Worm (Caenorhabditis elegans): ENCODE measurements around the gene mcat-1.
"Not testable (repeated sequence)": the region's sequence is repeated elsewhere in the genome, so short reads cannot be mapped to it uniquely, and the experiment has no call there.

The mcat-1 gene

DNA sequence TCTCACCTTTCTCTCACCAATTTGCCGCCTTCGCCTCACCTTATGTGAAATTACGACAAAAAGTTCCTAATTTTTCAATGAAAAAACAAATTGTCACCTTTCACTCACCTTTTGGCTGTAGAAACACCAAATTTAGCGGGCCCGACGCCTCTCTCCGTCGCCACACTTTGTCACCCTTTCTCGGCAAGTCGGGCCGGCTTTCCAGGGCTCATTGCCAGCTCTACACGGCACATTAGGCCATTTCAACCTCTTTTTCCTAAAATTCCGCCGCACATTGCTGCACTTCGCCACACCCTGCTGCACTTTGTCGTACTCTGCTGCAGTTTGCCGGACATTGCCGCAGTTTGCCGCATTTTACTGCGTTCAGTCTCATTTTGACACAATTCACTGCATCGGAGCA, 9.9 kb upstream of the mcat-1 start:
- TF ChIP-seq cnd-1 (tag; optimal IDR thresholded peaks at IDR 0.05): no peak
- TF ChIP-seq ceh-83 (GFP tag; optimal IDR thresholded peaks at IDR 0.05): peak; percentile 6

ce11 chrII:98894-99293, 7.6 kb upstream of the mcat-1 start, which contains the start of gene C50D2.10:
Gene C50D2.10 (plus strand): TSS chrII:99138.
- TF ChIP-seq bed-3 (GFP tag; optimal IDR thresholded peaks at IDR 0.05); nhr-12 (tag; optimal IDR thresholded peaks at IDR 0.05); M03D4.4 (tag; optimal IDR thresholded peaks at IDR 0.05): not testable (repeated sequence)

- TF ChIP-seq lsy-2 (tag; optimal IDR thresholded peaks at IDR 0.05): peak; percentile 48
- no peak for TF ChIP-seq unc-120 (tag; optimal IDR thresholded peaks at IDR 0.05; ENCODE audit: poor library complexity, severe bottlenecking)
- peak; percentile 16 for TF ChIP-seq mab-5 (tag; optimal IDR thresholded peaks at IDR 0.05)
- TF ChIP-seq ceh-83 (GFP tag; optimal IDR thresholded peaks at IDR 0.05): peak; percentile 3
- TF ChIP-seq elt-1 (tag; optimal IDR thresholded peaks at IDR 0.05; ENCODE audit: borderline replicate concordance, insufficient read depth): no peak
- no peak for TF ChIP-seq M03D4.4 (tag; optimal IDR thresholded peaks at IDR 0.05)
- peak; percentile 41 for TF ChIP-seq ceh-39 (tag; optimal IDR thresholded peaks at IDR 0.05)
- peak; percentile 74 for TF ChIP-seq ces-1 (GFP tag; optimal IDR thresholded peaks at IDR 0.05)
- no peak for TF ChIP-seq hlh-1 (tag; optimal IDR thresholded peaks at IDR 0.05)
- TF ChIP-seq lin-32 (GFP tag; optimal IDR thresholded peaks at IDR 0.05): no peak
- peak; percentile 34 for TF ChIP-seq nhr-237 (tag; optimal IDR thresholded peaks at IDR 0.05)
- TF ChIP-seq ceh-43 (GFP tag; optimal IDR thresholded peaks at IDR 0.05): no peak
- no peak for TF ChIP-seq nhr-28 (tag; optimal IDR thresholded peaks at IDR 0.05)
- TF ChIP-seq nhr-2 (tag; optimal IDR thresholded peaks at IDR 0.05): peak; percentile 28
These were observed 6.9 kb upstream of the mcat-1 start, which contains the start of the genes luc-7L3 and sftb-6 for ce11 chrII:97992-98763. Gene luc-7L3 (minus strand): TSS chrII:98027. Gene sftb-6 (plus strand): TSS chrII:98404.

ce11 chrII:95177-95576, 3.9 kb upstream of the mcat-1 start, which contains the start of gene C50D2.7:
Gene C50D2.7 (minus strand): TSS chrII:95277.
- TF ChIP-seq ceh-39 (tag; optimal IDR thresholded peaks at IDR 0.05) (no peak), flh-1 (GFP tag; optimal IDR thresholded peaks at IDR 0.05) (no peak), ceh-83 (GFP tag; optimal IDR thresholded peaks at IDR 0.05) (no peak), M03D4.4 (tag; optimal IDR thresholded peaks at IDR 0.05) (no peak), tbx-8 (GFP tag; optimal IDR thresholded peaks at IDR 0.05) (no peak), unc-120 (tag; optimal IDR thresholded peaks at IDR 0.05; ENCODE audit: poor library complexity, severe bottlenecking) (no peak), nhr-237 (tag; optimal IDR thresholded peaks at IDR 0.05) (no peak), pha-4 (tag; optimal IDR thresholded peaks at IDR 0.05) (no peak), sptf-1 (tag; optimal IDR thresholded peaks at IDR 0.05) (no peak), elt-3 (tag; optimal IDR thresholded peaks at IDR 0.05) (no peak), mab-5 (tag; optimal IDR thresholded peaks at IDR 0.05) (no peak), unc-39 (tag; optimal IDR thresholded peaks at IDR 0.05) (no peak), ceh-43 (GFP tag; optimal IDR thresholded peaks at IDR 0.05) (no peak), sem-2 (GFP tag; optimal IDR thresholded peaks at IDR 0.05) (no peak), cnd-1 (tag; optimal IDR thresholded peaks at IDR 0.05) (no peak), unc-62 (GFP tag; optimal IDR thresholded peaks at IDR 0.05) (no peak)

DNA sequence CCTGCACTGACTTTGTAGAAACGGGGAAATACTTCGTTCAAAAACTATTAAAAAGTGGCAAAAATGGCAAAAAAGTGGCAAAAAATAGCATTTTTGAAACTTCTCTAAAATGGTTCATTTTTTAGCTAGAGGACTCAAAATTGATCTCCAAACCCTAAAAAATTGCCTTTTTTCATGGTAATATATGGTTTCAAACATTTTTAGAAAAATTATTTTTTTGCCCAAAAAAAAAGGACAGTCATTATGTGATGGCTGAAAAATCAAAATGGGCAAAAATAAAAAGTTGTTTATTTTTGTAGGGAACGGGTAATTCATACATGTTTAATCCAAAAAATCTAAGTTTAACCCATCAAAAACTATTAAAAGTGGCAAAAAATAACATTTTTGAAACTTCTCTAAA, 3.4 kb downstream of the mcat-1 start:
- TF ChIP-seq ceh-43 (GFP tag; optimal IDR thresholded peaks at IDR 0.05) (no peak), nhr-28 (tag; optimal IDR thresholded peaks at IDR 0.05) (no peak), ham-2 (GFP tag; optimal IDR thresholded peaks at IDR 0.05) (no peak), ces-1 (GFP tag; optimal IDR thresholded peaks at IDR 0.05) (no peak)

DNA sequence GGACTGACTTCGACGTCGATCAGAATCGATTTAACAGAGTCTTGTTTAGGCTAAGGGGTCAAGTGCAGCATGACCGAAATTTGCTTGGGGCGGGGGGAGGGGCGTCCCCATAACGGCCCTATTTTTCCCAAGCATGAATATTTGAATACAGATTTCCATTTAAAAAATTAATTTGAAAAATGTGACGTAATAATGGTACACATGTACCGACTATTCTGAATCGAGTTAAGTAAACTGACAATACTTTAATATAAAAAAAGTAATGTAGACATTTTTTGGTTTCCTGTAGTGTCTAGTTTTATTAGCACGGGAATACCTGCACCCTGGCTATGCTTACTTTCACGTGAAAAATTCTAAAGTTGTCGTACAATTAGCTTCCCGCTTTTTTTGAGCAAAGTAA, 4.5 kb downstream of the mcat-1 start:
- TF ChIP-seq hlh-1 (tag; optimal IDR thresholded peaks at IDR 0.05) (no peak), unc-120 (tag; optimal IDR thresholded peaks at IDR 0.05; ENCODE audit: poor library complexity, severe bottlenecking) (no peak), sptf-1 (tag; optimal IDR thresholded peaks at IDR 0.05) (no peak), zip-8 (tag; optimal IDR thresholded peaks at IDR 0.05) (peak; percentile 56)
